Worm (Caenorhabditis elegans): ENCODE results near the gene duo-1.

Gene duo-1

DNA sequence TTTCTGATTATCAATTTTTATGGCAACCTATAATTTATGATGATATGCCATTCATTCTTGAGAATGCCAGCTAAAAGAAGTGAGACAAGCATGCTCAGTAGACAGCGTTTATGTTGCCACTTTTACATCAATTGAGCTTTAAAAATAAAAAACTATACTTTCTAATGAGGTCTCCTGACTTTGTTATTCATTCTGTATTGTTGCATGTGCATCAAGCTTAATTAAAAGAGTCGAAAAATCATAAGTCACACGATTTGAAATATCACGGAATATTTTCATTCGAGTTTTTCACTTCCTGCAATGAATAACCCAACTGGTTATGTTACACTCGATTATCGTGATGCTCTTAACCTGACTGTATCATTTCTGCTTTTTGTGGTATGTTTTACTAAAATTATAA lies 8.2 kb downstream of the duo-1 start, which contains the start of gene srx-86:
TSS of gene srx-86 (plus strand) at position 301 of the 400 bp plus-strand sequence.
- TF ChIP-seq mab-5 (tag; optimal IDR thresholded peaks at IDR 0.05) = no peak
- TF ChIP-seq ceh-39 (tag; optimal IDR thresholded peaks at IDR 0.05) = no peak
- TF ChIP-seq snpc-4 (tag; optimal IDR thresholded peaks at IDR 0.05) = no peak
- TF ChIP-seq sem-2 (GFP tag; optimal IDR thresholded peaks at IDR 0.05) = no peak
- TF ChIP-seq drap-1 (GFP tag; optimal IDR thresholded peaks at IDR 0.05) = no peak
- no peak for TF ChIP-seq elt-3 (tag; optimal IDR thresholded peaks at IDR 0.05)
- no peak for TF ChIP-seq sptf-1 (tag; optimal IDR thresholded peaks at IDR 0.05)
- TF ChIP-seq ztf-11 (tag; optimal IDR thresholded peaks at IDR 0.05) = no peak
- TF ChIP-seq lin-32 (GFP tag; optimal IDR thresholded peaks at IDR 0.05) = no peak
- TF ChIP-seq blmp-1 (tag; optimal IDR thresholded peaks at IDR 0.05) = no peak
- TF ChIP-seq mls-2 (tag; optimal IDR thresholded peaks at IDR 0.05) = no peak
- TF ChIP-seq ham-2 (GFP tag; optimal IDR thresholded peaks at IDR 0.05) = no peak
- TF ChIP-seq unc-39 (tag; optimal IDR thresholded peaks at IDR 0.05) = no peak
- TF ChIP-seq nhr-237 (tag; optimal IDR thresholded peaks at IDR 0.05) = no peak
- no peak for TF ChIP-seq flh-1 (GFP tag; optimal IDR thresholded peaks at IDR 0.05)
- no peak for TF ChIP-seq elt-1 (tag; optimal IDR thresholded peaks at IDR 0.05; ENCODE audit: borderline replicate concordance, insufficient read depth)
- TF ChIP-seq ceh-83 (GFP tag; optimal IDR thresholded peaks at IDR 0.05) = no peak

DNA sequence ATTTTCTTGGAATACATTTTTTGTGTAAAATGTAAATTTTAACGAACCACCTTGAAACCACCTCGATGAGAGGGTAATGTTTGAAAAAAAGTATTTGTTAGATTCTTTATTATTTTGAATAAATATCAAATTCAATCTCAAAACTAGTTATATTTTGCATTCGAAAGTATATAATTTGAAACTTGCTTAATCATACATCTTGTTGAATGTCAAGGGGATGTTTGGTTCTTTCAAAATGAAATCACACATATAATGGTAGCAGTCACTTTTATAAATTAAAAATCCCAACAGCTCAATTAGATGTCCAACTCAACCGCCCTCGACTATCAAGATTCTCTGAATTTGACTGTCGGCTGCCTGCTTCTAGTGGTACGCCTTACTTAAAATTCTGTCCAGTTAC lies 10.1 kb downstream of the duo-1 start, which contains the start of gene srx-87:
TSS of gene srx-87 (plus strand) at position 301 of the 400 bp plus-strand sequence.
- TF ChIP-seq drap-1 (GFP tag; optimal IDR thresholded peaks at IDR 0.05) (no peak), nhr-237 (tag; optimal IDR thresholded peaks at IDR 0.05) (no peak), unc-120 (tag; optimal IDR thresholded peaks at IDR 0.05; ENCODE audit: poor library complexity, severe bottlenecking) (no peak), cnd-1 (tag; optimal IDR thresholded peaks at IDR 0.05) (no peak)

DNA sequence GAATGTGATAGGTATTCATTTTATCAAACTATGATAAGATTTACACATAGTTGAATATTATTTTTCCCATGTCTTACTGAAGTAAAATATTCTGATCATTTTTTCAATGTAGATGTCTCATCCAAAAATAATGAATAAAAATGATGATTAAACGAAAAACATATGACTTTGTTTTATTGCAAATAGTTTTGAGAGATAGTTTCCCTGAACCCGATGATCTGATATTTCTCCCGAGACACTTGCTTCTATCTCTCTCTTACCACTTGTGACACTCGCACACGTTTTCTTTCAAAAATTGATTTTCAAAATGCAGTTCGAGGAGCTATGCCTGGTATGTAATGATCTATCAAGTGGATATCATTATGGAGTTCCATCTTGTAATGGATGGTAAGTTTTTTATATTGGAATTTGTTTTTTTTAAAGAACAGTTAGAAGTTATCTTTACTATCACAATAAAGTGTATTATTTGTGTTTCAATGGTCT lies 15.8 kb downstream of the duo-1 start, which contains the start of the genes nhr-101 and pms-2:
TSS of gene nhr-101 (plus strand) at position 308 of the 483 bp plus-strand sequence.
TSS of gene pms-2 (minus strand) at position 433 of the 483 bp plus-strand sequence.
- TF ChIP-seq ztf-11 (tag; optimal IDR thresholded peaks at IDR 0.05) = no peak
- no peak for TF ChIP-seq lsy-2 (tag; optimal IDR thresholded peaks at IDR 0.05)
- no peak for TF ChIP-seq nhr-237 (tag; optimal IDR thresholded peaks at IDR 0.05)
- no peak for TF ChIP-seq elt-1 (tag; optimal IDR thresholded peaks at IDR 0.05; ENCODE audit: borderline replicate concordance, insufficient read depth)
- no peak for TF ChIP-seq mab-5 (tag; optimal IDR thresholded peaks at IDR 0.05)
- TF ChIP-seq sptf-1 (tag; optimal IDR thresholded peaks at IDR 0.05) = no peak
- no peak for TF ChIP-seq flh-1 (GFP tag; optimal IDR thresholded peaks at IDR 0.05)
- no peak for TF ChIP-seq mep-1 (tag; optimal IDR thresholded peaks at IDR 0.05)
- no peak for TF ChIP-seq mls-2 (tag; optimal IDR thresholded peaks at IDR 0.05)
- no peak for TF ChIP-seq unc-120 (tag; optimal IDR thresholded peaks at IDR 0.05; ENCODE audit: poor library complexity, severe bottlenecking)
- TF ChIP-seq drap-1 (GFP tag; optimal IDR thresholded peaks at IDR 0.05) = no peak
- TF ChIP-seq zip-8 (tag; optimal IDR thresholded peaks at IDR 0.05) = no peak

DNA sequence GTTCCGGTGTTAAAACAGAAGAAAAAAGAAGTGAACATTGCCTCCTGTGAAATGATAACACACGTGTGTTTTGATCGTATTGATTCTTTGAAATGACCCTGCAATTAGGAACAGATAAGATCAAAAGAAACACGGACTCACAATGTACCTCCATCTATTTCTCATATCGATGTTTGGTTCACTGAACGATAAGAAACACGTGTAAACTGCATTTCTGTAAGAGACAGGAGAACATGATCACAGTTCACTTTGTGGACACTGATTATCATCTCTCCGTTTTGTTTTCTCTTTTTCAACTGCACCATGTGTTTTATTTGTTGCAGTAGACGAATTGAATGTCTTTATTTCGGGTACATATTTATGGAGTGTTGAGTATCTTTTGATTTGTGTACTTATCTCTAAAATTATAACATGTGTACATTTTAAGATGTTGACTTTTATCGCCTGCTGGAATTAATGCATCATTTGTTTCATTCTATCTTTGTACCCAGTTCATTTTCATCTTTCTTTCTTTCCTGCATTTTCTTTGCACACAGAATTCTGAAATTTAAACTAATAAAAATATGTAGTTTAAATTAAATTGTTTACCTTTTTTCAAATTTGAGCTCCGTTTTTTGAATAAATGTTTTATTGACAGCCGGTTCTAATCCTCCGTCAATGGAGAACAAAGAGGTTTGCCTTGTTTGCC lies 18.5 kb downstream of the duo-1 start, which contains the start of the genes H12C20.7 and nhr-68:
TSS of gene H12C20.7 (minus strand) at position 188 of the 688 bp plus-strand sequence.
TSS of gene nhr-68 (plus strand) at position 638 of the 688 bp plus-strand sequence.
- TF ChIP-seq ceh-43 (GFP tag; optimal IDR thresholded peaks at IDR 0.05) (no peak), elt-1 (tag; optimal IDR thresholded peaks at IDR 0.05; ENCODE audit: borderline replicate concordance, insufficient read depth) (peak; percentile 58), nhr-76 (tag; optimal IDR thresholded peaks at IDR 0.05) (no peak), ces-1 (GFP tag; optimal IDR thresholded peaks at IDR 0.05) (no peak)

DNA sequence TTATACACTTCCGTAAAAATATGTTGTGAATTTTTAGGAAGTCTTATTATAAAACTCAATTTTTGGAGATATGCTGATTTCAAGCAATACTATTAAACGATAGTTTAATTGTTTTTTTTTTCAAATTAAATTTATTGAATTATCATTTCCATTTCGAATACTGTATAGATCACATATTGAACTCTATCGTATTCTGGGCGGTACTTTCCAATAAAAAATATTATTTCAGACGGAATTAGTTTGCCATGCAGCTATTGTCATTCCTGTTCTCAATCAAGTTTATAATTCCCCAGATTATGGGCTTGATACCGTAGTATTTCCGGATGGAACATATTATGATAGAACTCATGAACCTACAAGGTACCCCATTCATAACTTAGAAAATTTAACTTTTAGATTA lies 20.1 kb downstream of the duo-1 start:
- TF ChIP-seq lin-13 (tag; optimal IDR thresholded peaks at IDR 0.05) (no peak), sem-2 (GFP tag; optimal IDR thresholded peaks at IDR 0.05) (no peak), tbx-8 (GFP tag; optimal IDR thresholded peaks at IDR 0.05) (no peak), elt-1 (tag; optimal IDR thresholded peaks at IDR 0.05; ENCODE audit: borderline replicate concordance, insufficient read depth) (no peak), unc-62 (GFP tag; optimal IDR thresholded peaks at IDR 0.05) (no peak), pha-4 (tag; optimal IDR thresholded peaks at IDR 0.05) (no peak), hlh-1 (tag; optimal IDR thresholded peaks at IDR 0.05) (no peak), flh-1 (GFP tag; optimal IDR thresholded peaks at IDR 0.05) (no peak), M03D4.4 (tag; optimal IDR thresholded peaks at IDR 0.05) (no peak), ceh-43 (GFP tag; optimal IDR thresholded peaks at IDR 0.05) (no peak), sptf-1 (tag; optimal IDR thresholded peaks at IDR 0.05) (no peak), nhr-2 (tag; optimal IDR thresholded peaks at IDR 0.05) (no peak), ham-2 (GFP tag; optimal IDR thresholded peaks at IDR 0.05) (no peak), mab-5 (tag; optimal IDR thresholded peaks at IDR 0.05) (no peak), drap-1 (GFP tag; optimal IDR thresholded peaks at IDR 0.05) (no peak), elt-3 (tag; optimal IDR thresholded peaks at IDR 0.05) (no peak), lsy-2 (tag; optimal IDR thresholded peaks at IDR 0.05) (no peak), ces-1 (GFP tag; optimal IDR thresholded peaks at IDR 0.05) (no peak)
